Fruit fly (Drosophila melanogaster) whole organism, embryonic: ENCODE results near the gene CG12655.

ENCODE experiments used
- ATbp ChIP-seq: fragments of 200-800 bp; sonication (Bioruptor generic); optimal IDR thresholded peaks from 2 replicates; lab custom pipeline; 2017; ENCODE audit warnings: missing biosample characterization, mild to moderate bottlenecking, missing genetic modification characterization, missing genetic modification reagents
- Ada2b ChIP-seq: fragments of 200-800 bp; sonication (Bioruptor generic); IDR thresholded peaks from 2 replicates; pipeline ENCODE4 v1.3.6; 2022; ENCODE audit warnings: missing biosample characterization, missing genetic modification characterization
- Bdp1 ChIP-seq: fragments of 200-800 bp; sonication (Bioruptor generic); optimal IDR thresholded peaks from 3 replicates; lab custom pipeline; 2016; ENCODE audit warnings: missing biosample characterization, missing genetic modification characterization
- CG12236 ChIP-seq: fragments of 200-800 bp; sonication (Bioruptor generic); optimal IDR thresholded peaks from 2 replicates; lab custom pipeline; 2016; ENCODE audit warnings: missing biosample characterization, missing genetic modification characterization
- CG14860 ChIP-seq: fragments of 200-800 bp; sonication (Bioruptor generic); IDR thresholded peaks from 3 replicates; pipeline ENCODE4 v1.3.6; 2022; ENCODE audit warnings: missing biosample characterization, missing genetic modification characterization; ENCODE audit not compliant: partially characterized antibody
- CG16813 ChIP-seq: fragments of 200-800 bp; sonication (Bioruptor generic); IDR thresholded peaks from 3 replicates; pipeline ENCODE4 v1.3.6; 2022; ENCODE audit warnings: missing biosample characterization, missing genetic modification characterization; ENCODE audit not compliant: partially characterized antibody
- CG2889 ChIP-seq: fragments of 200-800 bp; sonication (Bioruptor generic); IDR thresholded peaks from 3 replicates; pipeline ENCODE4 v1.3.6; 2022; ENCODE audit warnings: missing biosample characterization, missing genetic modification characterization
- CG31388 ChIP-seq: fragments of 200-800 bp; sonication (Bioruptor generic); optimal IDR thresholded peaks from 2 replicates; lab custom pipeline; 2016; ENCODE audit warnings: missing biosample characterization, missing genetic modification characterization
- CG43689 ChIP-seq: fragments of 200-800 bp; sonication (Bioruptor generic); IDR thresholded peaks from 2 replicates; pipeline ENCODE4 v1.3.6; 2022; ENCODE audit warnings: missing biosample characterization, missing genetic modification characterization
- CG4404 ChIP-seq: fragments of 200-800 bp; sonication (Bioruptor generic); IDR thresholded peaks from 2 replicates; pipeline ENCODE4 v1.3.6; 2022; ENCODE audit warnings: missing biosample characterization, missing genetic modification characterization
- CG6791 ChIP-seq: fragments of 200-800 bp; sonication (Bioruptor generic); IDR thresholded peaks from 3 replicates; pipeline ENCODE4 v1.3.6; 2022; ENCODE audit warnings: missing biosample characterization, missing genetic modification characterization; ENCODE audit not compliant: partially characterized antibody
- CG7372 ChIP-seq: fragments of 200-800 bp; sonication (Bioruptor generic); IDR thresholded peaks from 2 replicates; pipeline ENCODE4 v1.3.6; 2022; ENCODE audit warnings: missing biosample characterization, missing genetic modification characterization
- CG7987 ChIP-seq: fragments of 200-800 bp; sonication (Bioruptor generic); optimal IDR thresholded peaks from 2 replicates; lab custom pipeline; 2018; ENCODE audit warnings: missing biosample characterization, mild to moderate bottlenecking, missing genetic modification characterization, moderate library complexity
- Chrac-16 ChIP-seq: fragments of 200-800 bp; sonication (Bioruptor generic); optimal IDR thresholded peaks from 3 replicates; lab custom pipeline; 2016; ENCODE audit warnings: missing biosample characterization, missing genetic modification characterization
- D19B ChIP-seq: fragments of 200-800 bp; sonication (Bioruptor generic); optimal IDR thresholded peaks from 2 replicates; lab custom pipeline; 2017; ENCODE audit warnings: missing biosample characterization, mild to moderate bottlenecking, missing genetic modification characterization
- Dfd ChIP-seq, 2 experiments: fragments of >200 bp; optimal IDR thresholded peaks; 2 replicates each; lab custom pipeline; 2017; ENCODE audit warnings: missing biosample characterization in 2 of 2, missing genetic modification characterization in 2 of 2
- E2f2 ChIP-seq: fragments of 200-800 bp; sonication (Bioruptor generic); IDR thresholded peaks from 2 replicates; pipeline ENCODE4 v1.3.6; 2022; ENCODE audit warnings: missing biosample characterization, missing genetic modification characterization
- Ets65A ChIP-seq: fragments of 200-800 bp; sonication (Bioruptor generic); peaks from one replicate; lab custom pipeline; 2016; ENCODE audit warnings: missing biosample characterization, missing genetic modification characterization
- Ets97D ChIP-seq: fragments of 200-800 bp; sonication (Bioruptor generic); optimal IDR thresholded peaks from 3 replicates; lab custom pipeline; 2016; ENCODE audit warnings: missing biosample characterization, missing genetic modification characterization
- H2.0 ChIP-seq: fragments of 200-800 bp; sonication (Bioruptor generic); IDR thresholded peaks from 2 replicates; pipeline ENCODE4 v1.3.6; 2022; ENCODE audit warnings: missing biosample characterization, missing genetic modification characterization
- HHEX ChIP-seq: fragments of 200-800 bp; sonication (Bioruptor generic); optimal IDR thresholded peaks from 3 replicates; lab custom pipeline; 2017; ENCODE audit warnings: missing biosample characterization, mild to moderate bottlenecking, missing genetic modification characterization, missing genetic modification reagents
- HLH4C ChIP-seq: fragments of 200-800 bp; sonication (Bioruptor generic); IDR thresholded peaks from 3 replicates; pipeline ENCODE4 v1.3.6; 2022; ENCODE audit warnings: missing biosample characterization, missing genetic modification characterization; ENCODE audit not compliant: partially characterized antibody
- HLH54F ChIP-seq: fragments of 200-800 bp; sonication (Bioruptor generic); optimal IDR thresholded peaks from 3 replicates; lab custom pipeline; 2016; ENCODE audit warnings: missing biosample characterization, missing genetic modification characterization
- Hr51 ChIP-seq, 2 experiments: fragments of 200-800 bp; sonication (Bioruptor generic); optimal IDR thresholded peaks; 2 replicates in 1 of 2; 3 replicates in 1 of 2; lab custom pipeline; 2016 to 2018; ENCODE audit warnings: missing biosample characterization in 2 of 2, missing genetic modification characterization in 2 of 2, mild to moderate bottlenecking in 1 of 2, moderate library complexity in 1 of 2
- MBD-R2 ChIP-seq: fragments of 200-800 bp; sonication (Bioruptor generic); IDR thresholded peaks from 2 replicates; pipeline ENCODE4 v1.3.6; 2022; ENCODE audit warnings: missing biosample characterization, missing genetic modification characterization
- NC2α ChIP-seq: fragments of 200-800 bp; sonication (Bioruptor generic); optimal IDR thresholded peaks from 2 replicates; lab custom pipeline; 2016; ENCODE audit warnings: missing biosample characterization, missing genetic modification characterization
- Pdp1 ChIP-seq, 2 experiments: fragments of 200-800 bp; sonication (Bioruptor generic); optimal IDR thresholded peaks; 3 replicates each; lab custom pipeline; 2016; ENCODE audit warnings: missing biosample characterization in 2 of 2, missing genetic modification characterization in 2 of 2, mild to moderate bottlenecking in 1 of 2, moderate library complexity in 1 of 2
- Ssrp ChIP-seq: fragments of 200-800 bp; sonication (Bioruptor generic); optimal IDR thresholded peaks from 2 replicates; lab custom pipeline; 2018; ENCODE audit warnings: missing biosample characterization, mild to moderate bottlenecking, missing genetic modification characterization, moderate library complexity
- bbx ChIP-seq: fragments of 200-800 bp; sonication (Bioruptor generic); IDR thresholded peaks from 2 replicates; pipeline ENCODE4 v1.3.6; 2022; ENCODE audit warnings: missing biosample characterization, missing genetic modification characterization; ENCODE audit not compliant: partially characterized antibody
- bigmax ChIP-seq: fragments of 200-800 bp; sonication (Bioruptor generic); optimal IDR thresholded peaks from 2 replicates; lab custom pipeline; 2018; ENCODE audit warnings: missing biosample characterization, mild to moderate bottlenecking, missing genetic modification characterization
- cato ChIP-seq: fragments of 200-800 bp; sonication (Bioruptor generic); optimal IDR thresholded peaks from 2 replicates; lab custom pipeline; 2016; ENCODE audit warnings: missing biosample characterization, missing genetic modification characterization, borderline replicate concordance
- disco-r ChIP-seq: fragments of 200-800 bp; sonication (Bioruptor generic); optimal IDR thresholded peaks from 2 replicates; lab custom pipeline; 2016; ENCODE audit warnings: missing biosample characterization, missing genetic modification characterization
- ems ChIP-seq: fragments of 200-800 bp; sonication (Bioruptor generic); optimal IDR thresholded peaks from 3 replicates; lab custom pipeline; 2016; ENCODE audit warnings: missing biosample characterization, missing genetic modification characterization
- fd64A ChIP-seq: fragments of 200-800 bp; sonication (Bioruptor generic); optimal IDR thresholded peaks from 3 replicates; lab custom pipeline; 2018; ENCODE audit warnings: missing biosample characterization, mild to moderate bottlenecking, missing genetic modification characterization
- gem ChIP-seq: fragments of 200-800 bp; sonication (Bioruptor generic); optimal IDR thresholded peaks from 2 replicates; lab custom pipeline; 2019; ENCODE audit warnings: missing biosample characterization, mild to moderate bottlenecking, missing genetic modification characterization, moderate library complexity
- inv ChIP-seq: fragments of 200-800 bp; sonication (Bioruptor generic); IDR thresholded peaks from 2 replicates; pipeline ENCODE4 v1.3.6; 2022; ENCODE audit warnings: missing biosample characterization, missing genetic modification characterization; ENCODE audit not compliant: partially characterized antibody
- nerfin-1 ChIP-seq: fragments of 200-800 bp; sonication (Bioruptor generic); optimal IDR thresholded peaks from 3 replicates; lab custom pipeline; 2019; ENCODE audit warnings: missing biosample characterization, mild to moderate bottlenecking, missing genetic modification characterization, moderate library complexity
- prd ChIP-seq, 3 experiments: fragments of >200 bp in 2 of 3; fragments of 200-800 bp in 1 of 3; sonication (Bioruptor generic) in 1 of 3; optimal IDR thresholded peaks in 2 of 3; IDR thresholded peaks in 1 of 3; 2 replicates in 2 of 3; 3 replicates in 1 of 3; pipeline versions ENCODE4 v1.3.6 to Lab custom; 2017 to 2022; ENCODE audit warnings: missing biosample characterization in 1 of 3, missing genetic modification characterization in 1 of 3
- ro ChIP-seq: fragments of 200-800 bp; sonication (Bioruptor generic); IDR thresholded peaks from 2 replicates; pipeline ENCODE4 v1.3.6; 2022; ENCODE audit warnings: missing biosample characterization, missing genetic modification characterization
- sens ChIP-seq: fragments of 200-800 bp; sonication (Bioruptor generic); peaks from one replicate; lab custom pipeline; 2016; ENCODE audit warnings: missing biosample characterization, missing genetic modification characterization
- so ChIP-seq: fragments of 200-800 bp; sonication (Bioruptor generic); IDR thresholded peaks from 3 replicates; pipeline ENCODE4 v1.3.6; 2022; ENCODE audit warnings: missing biosample characterization, missing genetic modification characterization
- sug ChIP-seq: fragments of 200-800 bp; optimal IDR thresholded peaks from 2 replicates; lab custom pipeline; 2019; ENCODE audit warnings: missing biosample characterization, mild to moderate bottlenecking, missing genetic modification characterization, moderate library complexity
- usp ChIP-seq: fragments of >200 bp; optimal IDR thresholded peaks from 2 replicates; lab custom pipeline; 2017; ENCODE audit warnings: missing biosample characterization, missing genetic modification characterization
- vnd ChIP-seq: fragments of 200-800 bp; sonication (Bioruptor generic); IDR thresholded peaks from 3 replicates; pipeline ENCODE4 v1.3.6; 2022; ENCODE audit warnings: missing biosample characterization, missing genetic modification characterization; ENCODE audit not compliant: partially characterized antibody
- zen ChIP-seq: fragments of 200-800 bp; sonication (Bioruptor generic); optimal IDR thresholded peaks from 3 replicates; lab custom pipeline; 2018; ENCODE audit warnings: missing biosample characterization, mild to moderate bottlenecking, missing genetic modification characterization, moderate library complexity

Gene CG12655

DNA sequence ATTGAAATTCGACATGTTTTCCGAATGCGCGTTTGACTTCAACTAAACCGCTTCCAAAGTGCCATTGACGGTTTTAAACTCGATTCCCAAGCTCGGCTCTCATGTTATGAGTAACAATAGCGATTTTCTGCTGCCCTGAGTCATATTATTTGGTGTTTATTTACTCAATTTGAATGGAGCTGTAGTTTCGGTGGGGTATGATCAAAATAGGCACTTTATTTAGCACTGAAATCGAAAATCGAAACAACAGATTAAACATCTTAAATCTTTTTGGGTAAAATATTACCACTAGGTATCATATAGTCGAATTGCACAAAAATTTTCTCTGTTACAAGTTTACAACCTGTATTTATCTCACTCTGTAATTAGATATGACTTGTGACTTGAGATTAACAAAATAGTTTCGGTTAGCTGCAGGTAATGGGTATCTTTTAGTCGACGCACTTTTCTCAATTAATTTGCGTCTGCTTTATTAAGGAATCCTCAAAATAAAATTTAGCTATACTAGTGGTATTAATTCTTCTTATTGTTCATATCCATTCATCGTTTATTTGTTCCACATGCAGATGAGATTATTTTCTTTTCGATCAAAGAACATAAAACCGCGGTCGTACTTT is at the start of gene CG12655:
CG12655 (minus strand) TSS at position 51 of the 617 bp plus-strand sequence.
- no peak for TF ChIP-seq CG6791 (GFP tag; lab: Robert Waterston, UW)
- no peak for TF ChIP-seq gem (tag; lab: Kevin White, UChicago)
- TF ChIP-seq Dfd (GFP tag; optimal IDR thresholded peaks at IDR 0.05; lab: Kevin White, UChicago) = no peak
- TF ChIP-seq Bdp1 (GFP tag; lab: Kevin White, UChicago) = no peak
- TF ChIP-seq Pdp1 (GFP tag; optimal IDR thresholded peaks at IDR 0.05; lab: Kevin White, UChicago) = no peak
- TF ChIP-seq MBD-R2 (GFP tag; lab: Robert Waterston, UW) = no peak
- TF ChIP-seq Ada2b = no peak
- TF ChIP-seq ATbp (GFP tag; lab: Kevin White, UChicago) = no peak
- no peak for TF ChIP-seq CG7987
- TF ChIP-seq CG12236 = no peak
- TF ChIP-seq prd (optimal IDR thresholded peaks at IDR 0.05; lab: Kevin White, UChicago) = no peak
- TF ChIP-seq prd (GFP tag; IDR thresholded peaks at IDR 0.05; lab: Robert Waterston, UW) = no peak
- no peak for TF ChIP-seq bigmax (GFP tag; lab: Kevin White, UChicago)
- no peak for TF ChIP-seq sug (tag; lab: Kevin White, UChicago)
- no peak for TF ChIP-seq cato
- no peak for TF ChIP-seq Ets65A
- TF ChIP-seq zen = no peak
- peak; percentile 63 for TF ChIP-seq CG16813 (GFP tag; lab: Robert Waterston, UW)
- TF ChIP-seq inv (GFP tag; lab: Robert Waterston, UW) = no peak
- no peak for TF ChIP-seq CG2889 (GFP tag; lab: Robert Waterston, UW)
- TF ChIP-seq sens (GFP tag; lab: Kevin White, UChicago) = no peak
- TF ChIP-seq CG7372 (GFP tag; lab: Robert Waterston, UW) = no peak
- no peak for TF ChIP-seq disco-r (GFP tag; lab: Kevin White, UChicago)
- peak; percentile 72 for TF ChIP-seq HLH4C
- no peak for TF ChIP-seq H2.0 (GFP tag; lab: Robert Waterston, UW)
- peak; percentile 45 for TF ChIP-seq D19B (GFP tag; lab: Kevin White, UChicago)
- no peak for TF ChIP-seq HHEX (GFP tag; lab: Kevin White, UChicago)
- TF ChIP-seq HLH54F (GFP tag; lab: Kevin White, UChicago) = no peak
- no peak for TF ChIP-seq nerfin-1 (tag; lab: Kevin White, UChicago)
- TF ChIP-seq ems (GFP tag; lab: Kevin White, UChicago) = no peak
- no peak for TF ChIP-seq usp (GFP tag; lab: Kevin White, UChicago)
- no peak for TF ChIP-seq bbx (GFP tag; lab: Robert Waterston, UW)
- no peak for TF ChIP-seq NC2α (GFP tag; lab: Kevin White, UChicago)
- TF ChIP-seq Chrac-16 (GFP tag; lab: Kevin White, UChicago) = no peak
- TF ChIP-seq ro = no peak
- no peak for TF ChIP-seq Hr51 (GFP tag; optimal IDR thresholded peaks at IDR 0.05; lab: Kevin White, UChicago)
- no peak for TF ChIP-seq CG4404 (GFP tag; lab: Robert Waterston, UW)
- no peak for TF ChIP-seq so (GFP tag; lab: Robert Waterston, UW)
- TF ChIP-seq E2f2 (GFP tag; lab: Robert Waterston, UW) = no peak
- TF ChIP-seq CG43689 (GFP tag; lab: Robert Waterston, UW) = no peak
- TF ChIP-seq vnd (GFP tag; lab: Robert Waterston, UW) = peak; percentile 24; the same call in 1 of the 3 replicates
- no peak for TF ChIP-seq CG31388
- TF ChIP-seq CG14860 (GFP tag; lab: Robert Waterston, UW) = peak; percentile 50; the same call in 2 of the 3 replicates
- TF ChIP-seq fd64A (GFP tag; lab: Kevin White, UChicago) = no peak
- TF ChIP-seq Ssrp (tag; lab: Kevin White, UChicago) = no peak
- TF ChIP-seq Ets97D (GFP tag; lab: Kevin White, UChicago) = no peak
